Fruit fly (Drosophila melanogaster) whole organism, prepupa: Measurements from ENCODE around the gene PGAP1.

Experiments used
- Blimp-1 ChIP-seq: fragments of 200-800 bp; sonication (Bioruptor generic); optimal IDR thresholded peaks from 3 replicates; lab custom pipeline; 2017; ENCODE audit warnings: missing biosample characterization, missing genetic modification characterization, mild to moderate bottlenecking, moderate library complexity, missing genetic modification reagents
- CG10669 ChIP-seq: fragments of 200-800 bp; sonication (Bioruptor generic); optimal IDR thresholded peaks from 3 replicates; lab custom pipeline; 2018; ENCODE audit warnings: missing biosample characterization, mild to moderate bottlenecking, missing genetic modification characterization, moderate library complexity
- CG11294 ChIP-seq: fragments of 200-800 bp; sonication (Bioruptor generic); IDR thresholded peaks from 2 replicates; pipeline ENCODE4 v1.3.6; 2022; ENCODE audit warnings: missing biosample characterization, missing genetic modification characterization
- CG11762 ChIP-seq: fragments of 200-800 bp; sonication (Bioruptor generic); optimal IDR thresholded peaks from 3 replicates; lab custom pipeline; 2016; ENCODE audit warnings: missing biosample characterization, missing genetic modification characterization; ENCODE audit not compliant: insufficient read depth
- CG11902 ChIP-seq: fragments of 200-800 bp; sonication (Bioruptor generic); optimal IDR thresholded peaks from 3 replicates; lab custom pipeline; 2016; ENCODE audit warnings: missing biosample characterization, missing genetic modification characterization
- CG15336 ChIP-seq: fragments of 200-800 bp; sonication (Bioruptor generic); IDR thresholded peaks from 2 replicates; pipeline ENCODE4 v1.3.6; 2022; ENCODE audit warnings: missing biosample characterization, missing genetic modification characterization
- CG1621 ChIP-seq: fragments of 200-800 bp; sonication (Bioruptor generic); optimal IDR thresholded peaks from 3 replicates; lab custom pipeline; 2018; ENCODE audit warnings: missing biosample characterization, mild to moderate bottlenecking, missing genetic modification characterization
- CG31627 ChIP-seq: fragments of 200-800 bp; sonication (Bioruptor generic); optimal IDR thresholded peaks from 3 replicates; lab custom pipeline; 2016; ENCODE audit warnings: missing biosample characterization, missing genetic modification characterization
- CG34406 ChIP-seq: fragments of 200-800 bp; sonication (Bioruptor generic); optimal IDR thresholded peaks from 3 replicates; lab custom pipeline; 2016; ENCODE audit warnings: missing biosample characterization, missing genetic modification characterization
- CG3919 ChIP-seq: fragments of 200-800 bp; sonication (Bioruptor generic); optimal IDR thresholded peaks from 3 replicates; lab custom pipeline; 2016; ENCODE audit warnings: missing biosample characterization, missing genetic modification characterization
- CG4318 ChIP-seq: fragments of 200-800 bp; sonication (Bioruptor generic); optimal IDR thresholded peaks from 3 replicates; lab custom pipeline; 2017; ENCODE audit warnings: missing biosample characterization, mild to moderate bottlenecking, missing genetic modification characterization
- CG6163 ChIP-seq: fragments of 200-800 bp; sonication (Bioruptor generic); IDR thresholded peaks from 3 replicates; pipeline ENCODE4 v1.3.6; 2022; ENCODE audit warnings: missing biosample characterization, missing genetic modification characterization
- CG6276 ChIP-seq: fragments of 200-800 bp; sonication (Bioruptor generic); optimal IDR thresholded peaks from 2 replicates; lab custom pipeline; 2017; ENCODE audit warnings: missing biosample characterization, mild to moderate bottlenecking, missing genetic modification characterization
- CG6792 ChIP-seq: fragments of 200-800 bp; sonication (Bioruptor generic); optimal IDR thresholded peaks from 3 replicates; lab custom pipeline; 2016; ENCODE audit warnings: missing biosample characterization, missing genetic modification characterization
- CG6808 ChIP-seq: fragments of 200-800 bp; sonication (Bioruptor generic); optimal IDR thresholded peaks from 3 replicates; lab custom pipeline; 2017; ENCODE audit warnings: missing biosample characterization, missing genetic modification characterization, mild to moderate bottlenecking, moderate library complexity, missing genetic modification reagents
- CG6854 ChIP-seq: fragments of 200-800 bp; sonication (Bioruptor generic); optimal IDR thresholded peaks from 2 replicates; lab custom pipeline; 2017; ENCODE audit warnings: missing biosample characterization, mild to moderate bottlenecking, missing genetic modification characterization
- CG7368 ChIP-seq: fragments of 200-800 bp; sonication (Bioruptor generic); optimal IDR thresholded peaks from 3 replicates; lab custom pipeline; 2016; ENCODE audit warnings: missing biosample characterization, missing genetic modification characterization
- CG8319 ChIP-seq: fragments of 200-800 bp; sonication (Bioruptor generic); optimal IDR thresholded peaks from 3 replicates; lab custom pipeline; 2016; ENCODE audit warnings: missing biosample characterization, missing genetic modification characterization
- CG8632 ChIP-seq: fragments of 200-800 bp; sonication (Bioruptor generic); optimal IDR thresholded peaks from 3 replicates; lab custom pipeline; 2016; ENCODE audit warnings: missing biosample characterization, missing genetic modification characterization
- Eip75B ChIP-seq: fragments of 200-800 bp; sonication (Bioruptor generic); optimal IDR thresholded peaks from 3 replicates; lab custom pipeline; 2016; ENCODE audit warnings: missing biosample characterization, missing genetic modification characterization
- Eip78C ChIP-seq: fragments of 200-800 bp; sonication (Bioruptor generic); peaks from one replicate; lab custom pipeline; 2016; ENCODE audit warnings: missing biosample characterization, missing genetic modification characterization
- Eip93F ChIP-seq: fragments of 200-800 bp; sonication (Bioruptor generic); optimal IDR thresholded peaks from 2 replicates; lab custom pipeline; 2016; ENCODE audit warnings: missing biosample characterization, mild to moderate bottlenecking, missing genetic modification characterization
- Ets21C ChIP-seq: fragments of 200-800 bp; sonication (Bioruptor generic); optimal IDR thresholded peaks from 3 replicates; lab custom pipeline; 2016; ENCODE audit warnings: missing biosample characterization, missing genetic modification characterization
- Ets96B ChIP-seq: fragments of 200-800 bp; optimal IDR thresholded peaks from 2 replicates; lab custom pipeline; 2019; ENCODE audit warnings: missing biosample characterization, mild to moderate bottlenecking, missing genetic modification characterization, moderate library complexity
- Hr38 ChIP-seq: sonication (Bioruptor generic); optimal IDR thresholded peaks from 2 replicates; lab custom pipeline; 2016; ENCODE audit warnings: missing biosample characterization, missing genetic modification characterization
- Hr39 ChIP-seq: fragments of 200-800 bp; sonication (Bioruptor generic); optimal IDR thresholded peaks from 2 replicates; lab custom pipeline; 2016; ENCODE audit warnings: missing biosample characterization, missing genetic modification characterization
- Hr4 ChIP-seq: fragments of 200-800 bp; sonication (Bioruptor generic); optimal IDR thresholded peaks from 3 replicates; lab custom pipeline; 2016; ENCODE audit warnings: missing biosample characterization, missing genetic modification characterization
- Met ChIP-seq: fragments of 200-800 bp; sonication (Bioruptor generic); optimal IDR thresholded peaks from 3 replicates; lab custom pipeline; 2016; ENCODE audit warnings: missing biosample characterization, missing genetic modification characterization
- OdsH ChIP-seq: fragments of 200-800 bp; sonication (Bioruptor generic); optimal IDR thresholded peaks from 3 replicates; lab custom pipeline; 2016; ENCODE audit warnings: missing biosample characterization, missing genetic modification characterization
- Smox ChIP-seq: fragments of 200-800 bp; sonication (Bioruptor generic); optimal IDR thresholded peaks from 3 replicates; lab custom pipeline; 2016; ENCODE audit warnings: missing biosample characterization, missing genetic modification characterization
- Sox102F ChIP-seq: fragments of 200-800 bp; sonication (Bioruptor generic); optimal IDR thresholded peaks from 2 replicates; lab custom pipeline; 2016; ENCODE audit warnings: missing biosample characterization, mild to moderate bottlenecking, missing genetic modification characterization
- Sox14 ChIP-seq: fragments of 200-800 bp; sonication (Bioruptor generic); optimal IDR thresholded peaks from 3 replicates; lab custom pipeline; 2016; ENCODE audit warnings: missing biosample characterization, missing genetic modification characterization
- Sox15 ChIP-seq: fragments of 200-800 bp; sonication (Bioruptor generic); optimal IDR thresholded peaks from 3 replicates; lab custom pipeline; 2016; ENCODE audit warnings: missing biosample characterization, missing genetic modification characterization
- achi ChIP-seq: fragments of 200-800 bp; sonication (Bioruptor generic); optimal IDR thresholded peaks from 3 replicates; lab custom pipeline; 2016; ENCODE audit warnings: missing biosample characterization, missing genetic modification characterization
- cyc ChIP-seq: fragments of 200-800 bp; sonication (Bioruptor generic); optimal IDR thresholded peaks from 3 replicates; lab custom pipeline; 2016; ENCODE audit warnings: missing biosample characterization, missing genetic modification characterization
- dac ChIP-seq: fragments of 200-800 bp; sonication (Bioruptor generic); optimal IDR thresholded peaks from 2 replicates; lab custom pipeline; 2017; ENCODE audit warnings: missing biosample characterization, mild to moderate bottlenecking, missing genetic modification characterization
- dsx ChIP-seq: fragments of 200-800 bp; optimal IDR thresholded peaks from 3 replicates; lab custom pipeline; 2019; ENCODE audit warnings: missing biosample characterization, mild to moderate bottlenecking, missing genetic modification characterization, moderate library complexity; ENCODE audit not compliant: poor library complexity, severe bottlenecking
- eg ChIP-seq: fragments of 200-800 bp; sonication (Bioruptor generic); IDR thresholded peaks from 3 replicates; pipeline ENCODE4 v1.3.6; 2022; ENCODE audit warnings: missing biosample characterization, missing genetic modification characterization
- esn ChIP-seq: fragments of 200-800 bp; sonication (Bioruptor generic); optimal IDR thresholded peaks from 2 replicates; lab custom pipeline; 2016; ENCODE audit warnings: missing biosample characterization, mild to moderate bottlenecking, missing genetic modification characterization, moderate library complexity
- fd59A ChIP-seq: fragments of 200-800 bp; sonication (Bioruptor generic); optimal IDR thresholded peaks from 2 replicates; lab custom pipeline; 2017; ENCODE audit warnings: missing biosample characterization, mild to moderate bottlenecking, missing genetic modification characterization, missing genetic modification reagents
- fd85E ChIP-seq: fragments of 200-800 bp; sonication (Bioruptor generic); optimal IDR thresholded peaks from 3 replicates; lab custom pipeline; 2016; ENCODE audit warnings: missing biosample characterization, missing genetic modification characterization
- fkh ChIP-seq: fragments of 200-800 bp; sonication (Bioruptor generic); optimal IDR thresholded peaks from 3 replicates; lab custom pipeline; 2017; ENCODE audit warnings: missing biosample characterization, mild to moderate bottlenecking, missing genetic modification characterization, moderate library complexity
- net ChIP-seq: fragments of 200-800 bp; sonication (Bioruptor generic); optimal IDR thresholded peaks from 3 replicates; lab custom pipeline; 2016; ENCODE audit warnings: missing biosample characterization, missing genetic modification characterization
- pdm3 ChIP-seq: fragments of 200-800 bp; sonication (Bioruptor generic); optimal IDR thresholded peaks from 3 replicates; lab custom pipeline; 2016; ENCODE audit warnings: missing biosample characterization, missing genetic modification characterization
- salr ChIP-seq, 2 experiments: fragments of 200-800 bp; sonication (Bioruptor generic); optimal IDR thresholded peaks; 3 replicates each; lab custom pipeline; 2016 to 2018; ENCODE audit warnings: missing biosample characterization in 2 of 2, missing genetic modification characterization in 2 of 2, mild to moderate bottlenecking in 1 of 2
- spab ChIP-seq: fragments of 200-800 bp; sonication (Bioruptor generic); optimal IDR thresholded peaks from 2 replicates; lab custom pipeline; 2017; ENCODE audit warnings: missing biosample characterization, mild to moderate bottlenecking, missing genetic modification characterization, missing genetic modification reagents
- svp ChIP-seq: fragments of 200-800 bp; sonication (Bioruptor generic); peaks from one replicate; lab custom pipeline; 2016; ENCODE audit warnings: missing biosample characterization, missing genetic modification characterization
- vri ChIP-seq: fragments of 200-800 bp; sonication (Bioruptor generic); optimal IDR thresholded peaks from 3 replicates; lab custom pipeline; 2016; ENCODE audit warnings: missing biosample characterization, mild to moderate bottlenecking, missing genetic modification characterization

The PGAP1 gene

dm6 chrX:5672243-5673051, 16.8 kb downstream of the PGAP1 start, which contains the start of gene RpL35 (continued):
- TF ChIP-seq CG34406 (GFP tag; lab: Kevin White, UChicago) (peak; percentile 5), Eip78C (GFP tag; lab: Kevin White, UChicago) (peak; percentile 83), CG8632 (peak; percentile 3), Sox102F (GFP tag; lab: Kevin White, UChicago) (peak; percentile 25), Hr39 (GFP tag; lab: Kevin White, UChicago) (peak; percentile 24), Ets96B (tag; lab: Kevin White, UChicago) (peak; percentile 11)

DNA sequence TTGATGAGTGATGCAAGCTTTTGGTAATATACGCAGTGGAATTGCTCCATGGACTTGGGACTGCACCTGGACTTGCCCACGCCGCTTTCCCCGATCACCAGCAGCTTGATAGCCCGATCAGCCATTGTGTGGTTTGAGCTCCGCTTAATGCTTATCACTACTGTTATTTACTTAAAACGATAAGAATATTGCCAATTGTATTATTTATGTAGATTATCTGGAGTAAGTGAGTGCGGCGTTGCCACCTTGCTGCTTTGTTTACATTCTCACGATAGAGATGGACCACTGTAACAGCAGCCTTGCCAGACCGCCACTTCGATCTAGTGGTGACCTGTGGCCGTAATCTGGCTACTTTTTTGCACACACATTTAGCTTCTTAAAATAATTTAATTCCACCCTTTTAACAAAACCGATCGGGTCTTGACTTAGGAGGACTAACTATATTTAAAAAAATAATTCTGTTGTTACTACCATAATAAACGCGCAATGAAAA, 17.7 kb downstream of the PGAP1 start, which contains the start of gene Rab18:
Rab18 (minus strand) TSS at position 276 of the 493 bp plus-strand sequence.
- TF ChIP-seq net (GFP tag; lab: Kevin White, UChicago) (no peak), Hr4 (GFP tag; lab: Kevin White, UChicago) (no peak), CG4318 (GFP tag; lab: Kevin White, UChicago) (no peak), CG6854 (GFP tag; lab: Kevin White, UChicago) (peak; percentile 72), fkh (GFP tag; lab: Kevin White, UChicago) (peak; percentile 81), CG3919 (GFP tag; lab: Kevin White, UChicago) (no peak), CG7368 (GFP tag; lab: Kevin White, UChicago) (no peak), Hr39 (GFP tag; lab: Kevin White, UChicago) (peak; percentile 33), pdm3 (GFP tag; lab: Kevin White, UChicago) (no peak), fd85E (no peak), vri (no peak), salr (GFP tag; optimal IDR thresholded peaks at IDR 0.05; lab: Kevin White, UChicago) (no peak), CG6808 (peak; percentile 17), fd59A (no peak), Sox14 (GFP tag; lab: Kevin White, UChicago) (peak; percentile 18), Eip75B (GFP tag; lab: Kevin White, UChicago) (no peak), CG11762 (GFP tag; lab: Kevin White, UChicago) (no peak), Ets96B (tag; lab: Kevin White, UChicago) (no peak), OdsH (GFP tag; lab: Kevin White, UChicago) (no peak), dsx (GFP tag; lab: Kevin White, UChicago) (no peak), dac (GFP tag; lab: Kevin White, UChicago) (no peak), CG6276 (no peak), CG8632 (no peak), CG11294 (GFP tag; lab: Robert Waterston, UW) (no peak), CG10669 (GFP tag; lab: Kevin White, UChicago) (no peak), CG6792 (GFP tag; lab: Kevin White, UChicago) (no peak), Sox102F (GFP tag; lab: Kevin White, UChicago) (no peak), cyc (peak; percentile 34), CG15336 (GFP tag; lab: Robert Waterston, UW) (no peak), Eip93F (GFP tag; lab: Kevin White, UChicago) (no peak), CG6163 (GFP tag; lab: Robert Waterston, UW) (peak; percentile 26; the same call in 1 of the 3 replicates), svp (GFP tag; lab: Kevin White, UChicago) (peak; percentile 68), Ets21C (GFP tag; lab: Kevin White, UChicago) (peak; percentile 28), Met (GFP tag; lab: Kevin White, UChicago) (no peak), achi (no peak), Smox (GFP tag; lab: Kevin White, UChicago) (no peak), esn (GFP tag; lab: Kevin White, UChicago) (no peak), Blimp-1 (no peak), CG11902 (GFP tag; lab: Kevin White, UChicago) (no peak), spab (GFP tag; lab: Kevin White, UChicago) (no peak), eg (GFP tag; lab: Robert Waterston, UW) (0 out of 3 replicates have a peak, but pooled peaks have one; percentile 23), Hr38 (GFP tag; lab: Kevin White, UChicago) (no peak), CG31627 (GFP tag; lab: Kevin White, UChicago) (peak; percentile 52), CG8319 (no peak), CG1621 (no peak), Sox15 (GFP tag; lab: Kevin White, UChicago) (no peak)
